Fruit fly (Drosophila melanogaster) whole organism, prepupa: ENCODE data around the gene CG15818.
A peak's percentile ranks its signal among the peaks of the same experiment; 100 is the strongest.

Experiments
- Blimp-1 ChIP-seq: fragments of 200-800 bp; sonication (Bioruptor generic); optimal IDR thresholded peaks from 3 replicates; lab custom pipeline; 2017; ENCODE audit warnings: missing biosample characterization, missing genetic modification characterization, mild to moderate bottlenecking, moderate library complexity, missing genetic modification reagents
- CG10631 ChIP-seq: fragments of 200-800 bp; sonication (Bioruptor generic); optimal IDR thresholded peaks from 2 replicates; lab custom pipeline; 2016; ENCODE audit warnings: missing biosample characterization, missing genetic modification characterization
- CG10669 ChIP-seq: fragments of 200-800 bp; sonication (Bioruptor generic); optimal IDR thresholded peaks from 3 replicates; lab custom pipeline; 2018; ENCODE audit warnings: missing biosample characterization, mild to moderate bottlenecking, missing genetic modification characterization, moderate library complexity
- CG11762 ChIP-seq: fragments of 200-800 bp; sonication (Bioruptor generic); optimal IDR thresholded peaks from 3 replicates; lab custom pipeline; 2016; ENCODE audit warnings: missing biosample characterization, missing genetic modification characterization; ENCODE audit not compliant: insufficient read depth
- CG15336 ChIP-seq: fragments of 200-800 bp; sonication (Bioruptor generic); IDR thresholded peaks from 2 replicates; pipeline ENCODE4 v1.3.6; 2022; ENCODE audit warnings: missing biosample characterization, missing genetic modification characterization
- CG3032 ChIP-seq: fragments of 200-800 bp; optimal IDR thresholded peaks from 2 replicates; lab custom pipeline; 2019; ENCODE audit warnings: missing biosample characterization, mild to moderate bottlenecking, missing genetic modification characterization, moderate library complexity
- CG31627 ChIP-seq: fragments of 200-800 bp; sonication (Bioruptor generic); optimal IDR thresholded peaks from 3 replicates; lab custom pipeline; 2016; ENCODE audit warnings: missing biosample characterization, missing genetic modification characterization
- CG32006 ChIP-seq: fragments of 200-800 bp; sonication (Bioruptor generic); optimal IDR thresholded peaks from 3 replicates; lab custom pipeline; 2017; ENCODE audit warnings: missing biosample characterization, mild to moderate bottlenecking, missing genetic modification characterization
- CG34406 ChIP-seq: fragments of 200-800 bp; sonication (Bioruptor generic); optimal IDR thresholded peaks from 3 replicates; lab custom pipeline; 2016; ENCODE audit warnings: missing biosample characterization, missing genetic modification characterization
- CG3919 ChIP-seq: fragments of 200-800 bp; sonication (Bioruptor generic); optimal IDR thresholded peaks from 3 replicates; lab custom pipeline; 2016; ENCODE audit warnings: missing biosample characterization, missing genetic modification characterization
- CG4318 ChIP-seq: fragments of 200-800 bp; sonication (Bioruptor generic); optimal IDR thresholded peaks from 3 replicates; lab custom pipeline; 2017; ENCODE audit warnings: missing biosample characterization, mild to moderate bottlenecking, missing genetic modification characterization
- CG6163 ChIP-seq: fragments of 200-800 bp; sonication (Bioruptor generic); IDR thresholded peaks from 3 replicates; pipeline ENCODE4 v1.3.6; 2022; ENCODE audit warnings: missing biosample characterization, missing genetic modification characterization
- CG6276 ChIP-seq: fragments of 200-800 bp; sonication (Bioruptor generic); optimal IDR thresholded peaks from 2 replicates; lab custom pipeline; 2017; ENCODE audit warnings: missing biosample characterization, mild to moderate bottlenecking, missing genetic modification characterization
- CG6854 ChIP-seq: fragments of 200-800 bp; sonication (Bioruptor generic); optimal IDR thresholded peaks from 2 replicates; lab custom pipeline; 2017; ENCODE audit warnings: missing biosample characterization, mild to moderate bottlenecking, missing genetic modification characterization
- CG7368 ChIP-seq: fragments of 200-800 bp; sonication (Bioruptor generic); optimal IDR thresholded peaks from 3 replicates; lab custom pipeline; 2016; ENCODE audit warnings: missing biosample characterization, missing genetic modification characterization
- CG8119 ChIP-seq: fragments of 200-800 bp; sonication (Bioruptor generic); IDR thresholded peaks from 3 replicates; pipeline ENCODE4 v1.3.6; 2022; ENCODE audit warnings: missing biosample characterization, missing genetic modification characterization
- CG8319 ChIP-seq: fragments of 200-800 bp; sonication (Bioruptor generic); optimal IDR thresholded peaks from 3 replicates; lab custom pipeline; 2016; ENCODE audit warnings: missing biosample characterization, missing genetic modification characterization
- CG8632 ChIP-seq: fragments of 200-800 bp; sonication (Bioruptor generic); optimal IDR thresholded peaks from 3 replicates; lab custom pipeline; 2016; ENCODE audit warnings: missing biosample characterization, missing genetic modification characterization
- CG9139 ChIP-seq: fragments of 200-800 bp; sonication (Bioruptor generic); optimal IDR thresholded peaks from 3 replicates; lab custom pipeline; 2017; ENCODE audit warnings: missing biosample characterization, mild to moderate bottlenecking, missing genetic modification characterization
- Eip78C ChIP-seq: fragments of 200-800 bp; sonication (Bioruptor generic); peaks from one replicate; lab custom pipeline; 2016; ENCODE audit warnings: missing biosample characterization, missing genetic modification characterization
- Eip93F ChIP-seq: fragments of 200-800 bp; sonication (Bioruptor generic); optimal IDR thresholded peaks from 2 replicates; lab custom pipeline; 2016; ENCODE audit warnings: missing biosample characterization, mild to moderate bottlenecking, missing genetic modification characterization
- Ets21C ChIP-seq: fragments of 200-800 bp; sonication (Bioruptor generic); optimal IDR thresholded peaks from 3 replicates; lab custom pipeline; 2016; ENCODE audit warnings: missing biosample characterization, missing genetic modification characterization
- Ets96B ChIP-seq: fragments of 200-800 bp; optimal IDR thresholded peaks from 2 replicates; lab custom pipeline; 2019; ENCODE audit warnings: missing biosample characterization, mild to moderate bottlenecking, missing genetic modification characterization, moderate library complexity
- Gug ChIP-seq: fragments of 200-800 bp; sonication (Bioruptor generic); IDR thresholded peaks from 2 replicates; pipeline ENCODE4 v1.3.6; 2022; ENCODE audit warnings: missing biosample characterization, missing genetic modification characterization
- Hr39 ChIP-seq: fragments of 200-800 bp; sonication (Bioruptor generic); optimal IDR thresholded peaks from 2 replicates; lab custom pipeline; 2016; ENCODE audit warnings: missing biosample characterization, missing genetic modification characterization
- Hr4 ChIP-seq: fragments of 200-800 bp; sonication (Bioruptor generic); optimal IDR thresholded peaks from 3 replicates; lab custom pipeline; 2016; ENCODE audit warnings: missing biosample characterization, missing genetic modification characterization
- Met ChIP-seq: fragments of 200-800 bp; sonication (Bioruptor generic); optimal IDR thresholded peaks from 3 replicates; lab custom pipeline; 2016; ENCODE audit warnings: missing biosample characterization, missing genetic modification characterization
- OdsH ChIP-seq: fragments of 200-800 bp; sonication (Bioruptor generic); optimal IDR thresholded peaks from 3 replicates; lab custom pipeline; 2016; ENCODE audit warnings: missing biosample characterization, missing genetic modification characterization
- Smox ChIP-seq: fragments of 200-800 bp; sonication (Bioruptor generic); optimal IDR thresholded peaks from 3 replicates; lab custom pipeline; 2016; ENCODE audit warnings: missing biosample characterization, missing genetic modification characterization
- Sox102F ChIP-seq: fragments of 200-800 bp; sonication (Bioruptor generic); optimal IDR thresholded peaks from 2 replicates; lab custom pipeline; 2016; ENCODE audit warnings: missing biosample characterization, mild to moderate bottlenecking, missing genetic modification characterization
- Sox14 ChIP-seq: fragments of 200-800 bp; sonication (Bioruptor generic); optimal IDR thresholded peaks from 3 replicates; lab custom pipeline; 2016; ENCODE audit warnings: missing biosample characterization, missing genetic modification characterization
- Sox15 ChIP-seq: fragments of 200-800 bp; sonication (Bioruptor generic); optimal IDR thresholded peaks from 3 replicates; lab custom pipeline; 2016; ENCODE audit warnings: missing biosample characterization, missing genetic modification characterization
- achi ChIP-seq: fragments of 200-800 bp; sonication (Bioruptor generic); optimal IDR thresholded peaks from 3 replicates; lab custom pipeline; 2016; ENCODE audit warnings: missing biosample characterization, missing genetic modification characterization
- acj6 ChIP-seq: fragments of 200-800 bp; sonication (Bioruptor generic); optimal IDR thresholded peaks from 3 replicates; lab custom pipeline; 2016; ENCODE audit warnings: missing biosample characterization, missing genetic modification characterization
- cyc ChIP-seq: fragments of 200-800 bp; sonication (Bioruptor generic); optimal IDR thresholded peaks from 3 replicates; lab custom pipeline; 2016; ENCODE audit warnings: missing biosample characterization, missing genetic modification characterization
- dac ChIP-seq: fragments of 200-800 bp; sonication (Bioruptor generic); optimal IDR thresholded peaks from 2 replicates; lab custom pipeline; 2017; ENCODE audit warnings: missing biosample characterization, mild to moderate bottlenecking, missing genetic modification characterization
- dsx ChIP-seq: fragments of 200-800 bp; optimal IDR thresholded peaks from 3 replicates; lab custom pipeline; 2019; ENCODE audit warnings: missing biosample characterization, mild to moderate bottlenecking, missing genetic modification characterization, moderate library complexity; ENCODE audit not compliant: poor library complexity, severe bottlenecking
- esn ChIP-seq: fragments of 200-800 bp; sonication (Bioruptor generic); optimal IDR thresholded peaks from 2 replicates; lab custom pipeline; 2016; ENCODE audit warnings: missing biosample characterization, mild to moderate bottlenecking, missing genetic modification characterization, moderate library complexity
- fd59A ChIP-seq: fragments of 200-800 bp; sonication (Bioruptor generic); optimal IDR thresholded peaks from 2 replicates; lab custom pipeline; 2017; ENCODE audit warnings: missing biosample characterization, mild to moderate bottlenecking, missing genetic modification characterization, missing genetic modification reagents
- fd85E ChIP-seq: fragments of 200-800 bp; sonication (Bioruptor generic); optimal IDR thresholded peaks from 3 replicates; lab custom pipeline; 2016; ENCODE audit warnings: missing biosample characterization, missing genetic modification characterization
- fkh ChIP-seq: fragments of 200-800 bp; sonication (Bioruptor generic); optimal IDR thresholded peaks from 3 replicates; lab custom pipeline; 2017; ENCODE audit warnings: missing biosample characterization, mild to moderate bottlenecking, missing genetic modification characterization, moderate library complexity
- lz ChIP-seq: fragments of 200-800 bp; sonication (Bioruptor generic); optimal IDR thresholded peaks from 3 replicates; lab custom pipeline; 2016; ENCODE audit warnings: missing biosample characterization, missing genetic modification characterization
- net ChIP-seq: fragments of 200-800 bp; sonication (Bioruptor generic); optimal IDR thresholded peaks from 3 replicates; lab custom pipeline; 2016; ENCODE audit warnings: missing biosample characterization, missing genetic modification characterization
- pdm3 ChIP-seq: fragments of 200-800 bp; sonication (Bioruptor generic); optimal IDR thresholded peaks from 3 replicates; lab custom pipeline; 2016; ENCODE audit warnings: missing biosample characterization, missing genetic modification characterization
- spab ChIP-seq: fragments of 200-800 bp; sonication (Bioruptor generic); optimal IDR thresholded peaks from 2 replicates; lab custom pipeline; 2017; ENCODE audit warnings: missing biosample characterization, mild to moderate bottlenecking, missing genetic modification characterization, missing genetic modification reagents
- ss ChIP-seq, 2 experiments: fragments of 200-800 bp; sonication (Bioruptor generic); optimal IDR thresholded peaks; 2 replicates in 1 of 2; 3 replicates in 1 of 2; lab custom pipeline; 2017 to 2018; ENCODE audit warnings: mild to moderate bottlenecking in 2 of 2, missing biosample characterization in 2 of 2, missing genetic modification characterization in 2 of 2, moderate library complexity in 1 of 2
- svp ChIP-seq: fragments of 200-800 bp; sonication (Bioruptor generic); peaks from one replicate; lab custom pipeline; 2016; ENCODE audit warnings: missing biosample characterization, missing genetic modification characterization
- topi ChIP-seq: fragments of 200-800 bp; sonication (Bioruptor generic); optimal IDR thresholded peaks from 3 replicates; lab custom pipeline; 2016; ENCODE audit warnings: missing biosample characterization, missing genetic modification characterization
- vri ChIP-seq: fragments of 200-800 bp; sonication (Bioruptor generic); optimal IDR thresholded peaks from 3 replicates; lab custom pipeline; 2016; ENCODE audit warnings: missing biosample characterization, mild to moderate bottlenecking, missing genetic modification characterization

CG15818 gene

DNA sequence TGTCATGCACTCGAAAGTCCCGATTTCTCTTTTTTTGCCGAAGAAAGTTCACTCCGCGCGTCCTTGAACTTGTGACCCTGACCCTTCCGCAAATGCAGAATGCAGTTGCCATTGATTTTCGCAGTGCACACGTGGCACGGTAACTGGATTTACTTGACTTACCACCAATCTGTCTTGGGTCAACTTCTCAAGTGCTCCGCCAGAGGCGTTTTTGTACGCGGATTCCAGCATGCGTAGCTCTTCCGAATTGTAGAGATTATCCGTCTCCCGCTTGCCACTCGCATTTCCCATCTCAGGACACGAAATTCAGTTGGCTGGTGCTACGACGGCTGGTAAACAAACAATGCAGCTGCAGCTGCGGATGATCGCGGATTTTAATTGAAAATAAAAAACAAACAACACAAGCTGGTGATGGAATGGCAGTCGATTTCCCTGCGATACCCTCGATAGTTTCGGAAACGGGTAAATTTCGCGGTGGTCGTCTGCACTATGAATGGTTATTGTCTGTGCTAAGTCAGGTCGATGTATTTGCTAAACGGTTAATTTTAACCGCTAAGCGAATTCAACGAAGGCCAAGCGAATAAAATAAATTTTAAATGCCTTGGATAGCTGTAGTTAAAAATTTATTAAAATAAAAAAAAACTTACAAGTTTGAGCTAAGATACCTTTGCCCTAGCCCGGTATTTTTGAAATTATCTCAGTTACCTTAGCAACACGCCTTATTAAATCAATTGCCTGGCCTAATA, 22.7 kb upstream of the CG15818 start, which contains the start of the genes CG5149 and gudu (continued):
- no peak for TF ChIP-seq cyc (GFP tag; lab: Kevin White, UChicago)

DNA sequence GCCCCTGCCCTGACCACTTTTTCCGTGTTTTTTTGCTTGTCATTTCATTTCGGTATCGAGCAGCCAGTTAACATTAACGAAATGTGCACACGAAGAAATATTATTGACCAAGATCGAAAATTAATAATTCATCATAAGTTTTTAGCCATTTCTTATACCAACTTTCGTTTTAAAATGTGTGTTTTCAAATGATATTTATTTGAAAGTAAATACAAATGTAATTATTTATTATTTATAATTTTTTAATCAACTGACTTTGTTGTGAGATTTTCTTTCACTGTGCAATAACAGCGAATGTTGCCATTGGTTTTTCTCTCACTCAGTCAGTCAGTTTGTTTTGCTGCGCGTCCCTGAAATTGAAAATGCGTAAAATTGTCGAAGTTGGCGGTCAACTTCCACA, 14.9 kb upstream of the CG15818 start:
- TF ChIP-seq CG34406 (GFP tag; lab: Kevin White, UChicago) (peak; percentile 54), CG3919 (GFP tag; lab: Kevin White, UChicago) (peak; percentile 43), fd59A (GFP tag; lab: Kevin White, UChicago) (no peak), Eip78C (GFP tag; lab: Kevin White, UChicago) (peak; percentile 84), ss (GFP tag; optimal IDR thresholded peaks at IDR 0.05; lab: Kevin White, UChicago) (peak in 1 of 2 experiments; percentile 6), CG6163 (GFP tag; lab: Robert Waterston, UW) (no peak), CG4318 (GFP tag; lab: Kevin White, UChicago) (no peak), CG6276 (GFP tag; lab: Kevin White, UChicago) (no peak), CG8632 (GFP tag; lab: Kevin White, UChicago) (peak; percentile 53), CG6854 (no peak), Sox15 (GFP tag; lab: Kevin White, UChicago) (no peak), Met (GFP tag; lab: Kevin White, UChicago) (peak; percentile 20), CG11762 (GFP tag; lab: Kevin White, UChicago) (no peak), CG10631 (GFP tag; lab: Kevin White, UChicago) (no peak), lz (GFP tag; lab: Kevin White, UChicago) (peak; percentile 2), Gug (GFP tag; lab: Robert Waterston, UW) (no peak), dsx (GFP tag; lab: Kevin White, UChicago) (peak; percentile 20), Smox (GFP tag; lab: Kevin White, UChicago) (peak; percentile 13), CG9139 (GFP tag; lab: Kevin White, UChicago) (no peak), CG32006 (GFP tag; lab: Kevin White, UChicago) (peak; percentile 52), fkh (GFP tag; lab: Kevin White, UChicago) (no peak), Ets96B (tag; lab: Kevin White, UChicago) (peak; percentile 6), net (GFP tag; lab: Kevin White, UChicago) (no peak), Blimp-1 (GFP tag; lab: Kevin White, UChicago) (no peak), Hr4 (GFP tag; lab: Kevin White, UChicago) (peak; percentile 42), topi (peak; percentile 6), Sox102F (GFP tag; lab: Kevin White, UChicago) (peak; percentile 20), acj6 (GFP tag; lab: Kevin White, UChicago) (peak; percentile 45), CG7368 (GFP tag; lab: Kevin White, UChicago) (peak; percentile 14), pdm3 (peak; percentile 21), CG8319 (GFP tag; lab: Kevin White, UChicago) (no peak), Hr39 (GFP tag; lab: Kevin White, UChicago) (no peak), esn (GFP tag; lab: Kevin White, UChicago) (peak; percentile 38), spab (no peak), vri (GFP tag; lab: Kevin White, UChicago) (no peak), Eip93F (no peak), CG3032 (tag; lab: Kevin White, UChicago) (peak; percentile 36), CG31627 (GFP tag; lab: Kevin White, UChicago) (peak; percentile 13), achi (peak; percentile 45), Sox14 (GFP tag; lab: Kevin White, UChicago) (no peak), CG15336 (GFP tag; lab: Robert Waterston, UW) (peak; percentile 66), dac (GFP tag; lab: Kevin White, UChicago) (no peak), OdsH (GFP tag; lab: Kevin White, UChicago) (peak; percentile 45), CG10669 (GFP tag; lab: Kevin White, UChicago) (no peak), CG8119 (peak; percentile 54; the same call in 2 of the 3 replicates), svp (peak; percentile 50), Ets21C (GFP tag; lab: Kevin White, UChicago) (no peak), fd85E (GFP tag; lab: Kevin White, UChicago) (no peak)
